Worm (Caenorhabditis elegans) whole organism, L4/young adult: ENCODE measurements around the gene F43E2.1.

Source experiments
- W03F9.2 ChIP-seq: fragments of 150-350 bp; optimal IDR thresholded peaks from 2 replicates; lab custom pipeline; 2014; ENCODE audit warnings: missing biosample characterization, missing genetic modification characterization
- him-1 ChIP-seq: sonication (generic microtip); optimal IDR thresholded peaks from 2 replicates; lab custom pipeline; 2016; ENCODE audit warnings: missing genotype, missing genetic modification reagents, missing genetic modification characterization, missing compliant biosample characterization

- no peak for TF ChIP-seq W03F9.2 (tag; lab: Kevin White, UChicago)
- no peak for TF ChIP-seq him-1
Measured at ce11 chrII:7353027-7353426, 22.1 kb upstream of the F43E2.1 start.
